Fruit fly (Drosophila melanogaster) whole organism, embryonic: ENCODE results near the gene CG3544.

Source experiments
- Ada2b ChIP-seq: fragments of 200-800 bp; sonication (Bioruptor generic); IDR thresholded peaks from 2 replicates; pipeline ENCODE4 v1.3.6; 2022; ENCODE audit warnings: missing biosample characterization, missing genetic modification characterization
- Adf1 ChIP-seq: fragments of 200-800 bp; sonication (Bioruptor generic); IDR thresholded peaks from 2 replicates; pipeline ENCODE4 v1.3.6; 2022; ENCODE audit warnings: missing biosample characterization, missing genetic modification characterization
- B-H2 ChIP-seq: fragments of 200-800 bp; sonication (Bioruptor generic); optimal IDR thresholded peaks from 2 replicates; lab custom pipeline; 2018; ENCODE audit warnings: missing biosample characterization, mild to moderate bottlenecking, missing genetic modification characterization
- BtbVII ChIP-seq: fragments of 200-800 bp; sonication (Bioruptor generic); optimal IDR thresholded peaks from 3 replicates; lab custom pipeline; 2017; ENCODE audit warnings: missing biosample characterization, mild to moderate bottlenecking, missing genetic modification characterization
- CG10654 ChIP-seq: fragments of 200-800 bp; sonication (Bioruptor generic); optimal IDR thresholded peaks from 2 replicates; lab custom pipeline; 2016; ENCODE audit warnings: missing biosample characterization, missing genetic modification characterization
- CG11085 ChIP-seq: fragments of 200-800 bp; sonication (Bioruptor generic); IDR thresholded peaks from 2 replicates; pipeline ENCODE4 v1.3.6; 2022; ENCODE audit warnings: missing biosample characterization, missing genetic modification characterization
- CG15269 ChIP-seq: fragments of 200-800 bp; sonication (Bioruptor generic); optimal IDR thresholded peaks from 2 replicates; lab custom pipeline; 2018; ENCODE audit warnings: missing biosample characterization, mild to moderate bottlenecking, missing genetic modification characterization, moderate library complexity
- CG1603 ChIP-seq: fragments of 200-800 bp; sonication (Bioruptor generic); optimal IDR thresholded peaks from 2 replicates; lab custom pipeline; 2019; ENCODE audit warnings: missing biosample characterization, mild to moderate bottlenecking, missing genetic modification characterization, moderate library complexity
- CG16863 ChIP-seq: fragments of 200-800 bp; sonication (Bioruptor generic); optimal IDR thresholded peaks from 3 replicates; lab custom pipeline; 2016; ENCODE audit warnings: missing biosample characterization, missing genetic modification characterization
- CG17829 ChIP-seq: fragments of 200-800 bp; optimal IDR thresholded peaks from 2 replicates; lab custom pipeline; 2019; ENCODE audit warnings: missing biosample characterization, mild to moderate bottlenecking, missing genetic modification characterization, moderate library complexity
- CG18599 ChIP-seq: fragments of 200-800 bp; sonication (Bioruptor generic); optimal IDR thresholded peaks from 3 replicates; lab custom pipeline; 2017; ENCODE audit warnings: missing biosample characterization, missing genetic modification characterization, mild to moderate bottlenecking, moderate library complexity, missing genetic modification reagents
- CG2116 ChIP-seq: fragments of 200-800 bp; sonication (Bioruptor generic); optimal IDR thresholded peaks from 3 replicates; lab custom pipeline; 2018; ENCODE audit warnings: missing biosample characterization, mild to moderate bottlenecking, missing genetic modification characterization
- CG4282 ChIP-seq: fragments of 200-800 bp; sonication (Bioruptor generic); optimal IDR thresholded peaks from 2 replicates; lab custom pipeline; 2016; ENCODE audit warnings: missing biosample characterization, missing genetic modification characterization
- CG4707 ChIP-seq: fragments of 200-800 bp; sonication (Bioruptor generic); optimal IDR thresholded peaks from 2 replicates; lab custom pipeline; 2018; ENCODE audit warnings: missing biosample characterization, mild to moderate bottlenecking, missing genetic modification characterization, moderate library complexity
- CG5245 ChIP-seq: fragments of 200-800 bp; sonication (Bioruptor generic); optimal IDR thresholded peaks from 3 replicates; lab custom pipeline; 2016; ENCODE audit warnings: missing biosample characterization, missing genetic modification characterization
- CG7372 ChIP-seq: fragments of 200-800 bp; sonication (Bioruptor generic); IDR thresholded peaks from 2 replicates; pipeline ENCODE4 v1.3.6; 2022; ENCODE audit warnings: missing biosample characterization, missing genetic modification characterization
- CG8290 ChIP-seq, 3 experiments: fragments of 200-800 bp; sonication (Bioruptor generic); optimal IDR thresholded peaks; 2 replicates each; lab custom pipeline; 2016 to 2019; ENCODE audit warnings: missing biosample characterization in 3 of 3, missing genetic modification characterization in 3 of 3, mild to moderate bottlenecking in 2 of 3, moderate library complexity in 1 of 3
- CG8388 ChIP-seq: fragments of 200-800 bp; sonication (Bioruptor generic); optimal IDR thresholded peaks from 2 replicates; lab custom pipeline; 2019; ENCODE audit warnings: missing biosample characterization, mild to moderate bottlenecking, missing genetic modification characterization, moderate library complexity
- Dfd ChIP-seq, 2 experiments: fragments of >200 bp; optimal IDR thresholded peaks; 2 replicates each; lab custom pipeline; 2017; ENCODE audit warnings: missing biosample characterization in 2 of 2, missing genetic modification characterization in 2 of 2
- Dip3 ChIP-seq: fragments of 200-800 bp; sonication (Bioruptor generic); optimal IDR thresholded peaks from 3 replicates; lab custom pipeline; 2016; ENCODE audit warnings: missing biosample characterization, missing genetic modification characterization
- Dll ChIP-seq: fragments of 200-800 bp; sonication (Bioruptor generic); IDR thresholded peaks from 4 replicates; pipeline ENCODE4 v1.3.6; 2022; ENCODE audit warnings: missing biosample characterization, missing genetic modification characterization; ENCODE audit not compliant: partially characterized antibody
- Doc3 ChIP-seq: fragments of 200-800 bp; sonication (Bioruptor generic); IDR thresholded peaks from 3 replicates; pipeline ENCODE4 v1.3.6; 2022; ENCODE audit warnings: missing biosample characterization, missing genetic modification characterization; ENCODE audit not compliant: partially characterized antibody
- Drgx ChIP-seq: fragments of 200-800 bp; sonication (Bioruptor generic); IDR thresholded peaks from 2 replicates; pipeline ENCODE4 v1.3.6; 2022; ENCODE audit warnings: missing biosample characterization, missing genetic modification characterization
- E2f2 ChIP-seq: fragments of 200-800 bp; sonication (Bioruptor generic); IDR thresholded peaks from 2 replicates; pipeline ENCODE4 v1.3.6; 2022; ENCODE audit warnings: missing biosample characterization, missing genetic modification characterization
- Ets65A ChIP-seq: fragments of 200-800 bp; sonication (Bioruptor generic); peaks from one replicate; lab custom pipeline; 2016; ENCODE audit warnings: missing biosample characterization, missing genetic modification characterization
- Jarid2 ChIP-seq: fragments of 200-800 bp; sonication (Bioruptor generic); optimal IDR thresholded peaks from 3 replicates; lab custom pipeline; 2017; ENCODE audit warnings: mild to moderate bottlenecking, missing biosample characterization, missing genetic modification reagents, missing genetic modification characterization
- Lim3 ChIP-seq: fragments of 200-800 bp; sonication (Bioruptor generic); IDR thresholded peaks from 2 replicates; pipeline ENCODE4 v1.3.6; 2022; ENCODE audit warnings: missing biosample characterization, missing genetic modification characterization
- Lpt ChIP-seq: fragments of >200 bp; optimal IDR thresholded peaks from 2 replicates; lab custom pipeline; 2018; ENCODE audit warnings: missing biosample characterization, missing genetic modification characterization
- Six4 ChIP-seq: fragments of 200-800 bp; sonication (Bioruptor generic); optimal IDR thresholded peaks from 2 replicates; lab custom pipeline; 2016; ENCODE audit warnings: missing biosample characterization, missing genetic modification characterization
- ato ChIP-seq: fragments of 200-800 bp; sonication (Bioruptor generic); IDR thresholded peaks from 2 replicates; pipeline ENCODE4 v1.3.6; 2022; ENCODE audit warnings: missing biosample characterization, missing genetic modification characterization; ENCODE audit not compliant: partially characterized antibody
- btn ChIP-seq: fragments of 200-800 bp; sonication (Bioruptor generic); optimal IDR thresholded peaks from 2 replicates; lab custom pipeline; 2016; ENCODE audit warnings: missing biosample characterization, missing genetic modification characterization
- crc ChIP-seq: fragments of 200-800 bp; sonication (Bioruptor generic); optimal IDR thresholded peaks from 2 replicates; lab custom pipeline; 2016; ENCODE audit warnings: missing biosample characterization, missing genetic modification characterization
- dati ChIP-seq: fragments of 200-800 bp; sonication (Bioruptor generic); IDR thresholded peaks from 2 replicates; pipeline ENCODE4 v1.3.6; 2022; ENCODE audit warnings: missing biosample characterization, missing genetic modification characterization
- dm ChIP-seq: fragments of 200-800 bp; sonication (Bioruptor generic); optimal IDR thresholded peaks from 3 replicates; lab custom pipeline; 2016; ENCODE audit warnings: missing biosample characterization, missing genetic modification characterization
- ems ChIP-seq: fragments of 200-800 bp; sonication (Bioruptor generic); optimal IDR thresholded peaks from 3 replicates; lab custom pipeline; 2016; ENCODE audit warnings: missing biosample characterization, missing genetic modification characterization
- gfzf ChIP-seq: fragments of 200-800 bp; sonication (Bioruptor generic); optimal IDR thresholded peaks from 2 replicates; lab custom pipeline; 2016; ENCODE audit warnings: missing biosample characterization, mild to moderate bottlenecking, missing genetic modification characterization, moderate library complexity
- her ChIP-seq: fragments of 200-800 bp; sonication (Bioruptor generic); optimal IDR thresholded peaks from 2 replicates; lab custom pipeline; 2016; ENCODE audit warnings: missing biosample characterization, missing genetic modification characterization
- lmd ChIP-seq: fragments of 200-800 bp; sonication (Bioruptor generic); IDR thresholded peaks from 2 replicates; pipeline ENCODE4 v1.3.6; 2022; ENCODE audit warnings: missing biosample characterization, missing genetic modification characterization
- nau ChIP-seq: fragments of 200-800 bp; sonication (Bioruptor generic); optimal IDR thresholded peaks from 3 replicates; lab custom pipeline; 2017; ENCODE audit warnings: missing biosample characterization, mild to moderate bottlenecking, missing genetic modification characterization, missing genetic modification reagents
- pita ChIP-seq: fragments of 200-800 bp; sonication (Bioruptor generic); optimal IDR thresholded peaks from 2 replicates; lab custom pipeline; 2017; ENCODE audit warnings: missing biosample characterization, mild to moderate bottlenecking, missing genetic modification characterization
- pum ChIP-seq: fragments of 200-800 bp; sonication (Bioruptor generic); optimal IDR thresholded peaks from 2 replicates; lab custom pipeline; 2016; ENCODE audit warnings: missing biosample characterization, missing genetic modification characterization
- row ChIP-seq: fragments of 200-800 bp; sonication (Bioruptor generic); IDR thresholded peaks from 3 replicates; pipeline ENCODE4 v1.3.6; 2022; ENCODE audit warnings: missing biosample characterization, missing genetic modification characterization
- run ChIP-seq: fragments of 200-800 bp; sonication (Bioruptor generic); optimal IDR thresholded peaks from 3 replicates; lab custom pipeline; 2018; ENCODE audit warnings: missing biosample characterization, mild to moderate bottlenecking, missing genetic modification characterization
- scrt ChIP-seq: fragments of 200-800 bp; sonication (Bioruptor generic); optimal IDR thresholded peaks from 2 replicates; lab custom pipeline; 2018; ENCODE audit warnings: missing biosample characterization, mild to moderate bottlenecking, missing genetic modification characterization, moderate library complexity
- sna ChIP-seq: fragments of 200-800 bp; sonication (Bioruptor generic); IDR thresholded peaks from 2 replicates; pipeline ENCODE4 v1.3.6; 2022; ENCODE audit warnings: missing biosample characterization, missing genetic modification characterization; ENCODE audit not compliant: partially characterized antibody
- sr ChIP-seq: fragments of 200-800 bp; sonication (Bioruptor generic); IDR thresholded peaks from 3 replicates; pipeline ENCODE4 v1.3.6; 2022; ENCODE audit warnings: missing biosample characterization, missing genetic modification characterization
- stc ChIP-seq: fragments of 200-800 bp; sonication (Bioruptor generic); IDR thresholded peaks from 2 replicates; pipeline ENCODE4 v1.3.6; 2022; ENCODE audit warnings: missing biosample characterization, missing genetic modification characterization
- tgo ChIP-seq: fragments of 200-800 bp; sonication (Bioruptor generic); IDR thresholded peaks from 3 replicates; pipeline ENCODE4 v1.3.6; 2022; ENCODE audit warnings: missing biosample characterization, missing genetic modification characterization
- tx ChIP-seq: fragments of 200-800 bp; sonication (Bioruptor generic); optimal IDR thresholded peaks from 2 replicates; lab custom pipeline; 2016; ENCODE audit warnings: missing biosample characterization, missing genetic modification characterization
- unc-4 ChIP-seq: fragments of 200-800 bp; sonication (Bioruptor generic); IDR thresholded peaks from 2 replicates; pipeline ENCODE4 v1.3.6; 2022; ENCODE audit warnings: missing biosample characterization, missing genetic modification characterization; ENCODE audit not compliant: partially characterized antibody
- yki ChIP-seq: fragments of >200 bp; optimal IDR thresholded peaks from 3 replicates; lab custom pipeline; 2018

CG3544 gene

dm6 chr2L:821242-821985, 37.3 kb downstream of the CG3544 start, which contains the start of gene CG3662 (continued):
- TF ChIP-seq B-H2 (GFP tag; lab: Kevin White, UChicago) (peak; percentile 22), yki (lab: Kevin White, UChicago) (no peak), CG4707 (GFP tag; lab: Kevin White, UChicago) (no peak), Ets65A (GFP tag; lab: Kevin White, UChicago) (no peak), her (GFP tag; lab: Kevin White, UChicago) (peak; percentile 60), unc-4 (no peak), CG18599 (GFP tag; lab: Kevin White, UChicago) (no peak), row (GFP tag; lab: Robert Waterston, UW) (no peak), pum (GFP tag; lab: Kevin White, UChicago) (no peak), CG4282 (GFP tag; lab: Kevin White, UChicago) (no peak), CG17829 (tag; lab: Kevin White, UChicago) (peak; percentile 7), CG15269 (tag; lab: Kevin White, UChicago) (no peak), crc (GFP tag; lab: Kevin White, UChicago) (no peak), run (tag; lab: Kevin White, UChicago) (no peak), CG8388 (GFP tag; lab: Kevin White, UChicago) (no peak), CG2116 (GFP tag; lab: Kevin White, UChicago) (peak; percentile 65), BtbVII (GFP tag; lab: Kevin White, UChicago) (no peak), Lim3 (no peak), nau (GFP tag; lab: Kevin White, UChicago) (no peak), ems (no peak), CG16863 (GFP tag; lab: Kevin White, UChicago) (no peak), Lpt (GFP tag; lab: Kevin White, UChicago) (no peak), Doc3 (GFP tag; lab: Robert Waterston, UW) (no peak), tgo (GFP tag; lab: Robert Waterston, UW) (no peak), gfzf (GFP tag; lab: Kevin White, UChicago) (peak; percentile 97), pita (GFP tag; lab: Kevin White, UChicago) (peak; percentile 73), Drgx (GFP tag; lab: Robert Waterston, UW) (no peak), btn (no peak), scrt (GFP tag; lab: Kevin White, UChicago) (peak; percentile 7), Six4 (GFP tag; lab: Kevin White, UChicago) (no peak), sr (GFP tag; lab: Robert Waterston, UW) (no peak), lmd (GFP tag; lab: Robert Waterston, UW) (no peak), ato (GFP tag; lab: Robert Waterston, UW) (peak; percentile 40), Ada2b (GFP tag; lab: Robert Waterston, UW) (no peak), CG8290 (GFP tag; optimal IDR thresholded peaks at IDR 0.05; lab: Kevin White, UChicago) (no peak), CG8290 (tag; optimal IDR thresholded peaks at IDR 0.05; lab: Kevin White, UChicago) (no peak), stc (GFP tag; lab: Robert Waterston, UW) (no peak), CG7372 (GFP tag; lab: Robert Waterston, UW) (no peak), E2f2 (peak; percentile 99), Dip3 (GFP tag; lab: Kevin White, UChicago) (no peak), tx (GFP tag; lab: Kevin White, UChicago) (no peak), CG1603 (tag; lab: Kevin White, UChicago) (peak; percentile 81), dm (GFP tag; lab: Kevin White, UChicago) (no peak), Adf1 (GFP tag; lab: Robert Waterston, UW) (no peak), CG10654 (GFP tag; lab: Kevin White, UChicago) (no peak), Dll (GFP tag; lab: Robert Waterston, UW) (peak; percentile 49; the same call in 2 of the 4 replicates), CG11085 (GFP tag; lab: Robert Waterston, UW) (no peak), CG5245 (GFP tag; lab: Kevin White, UChicago) (no peak), Jarid2 (GFP tag; lab: Kevin White, UChicago) (no peak), dati (GFP tag; lab: Robert Waterston, UW) (no peak), sna (GFP tag; lab: Robert Waterston, UW) (no peak), Dfd (GFP tag; optimal IDR thresholded peaks at IDR 0.05; lab: Kevin White, UChicago) (no peak)
